Fruit fly (Drosophila melanogaster) whole organism, larva: Measurements from ENCODE around the gene pim.

Experiments
- noc ChIP-seq: fragments of 200-800 bp; sonication (Bioruptor generic); optimal IDR thresholded peaks from 3 replicates; lab custom pipeline; 2019; ENCODE audit warnings: missing biosample characterization, mild to moderate bottlenecking, missing genetic modification characterization, moderate library complexity

The pim gene

DNA sequence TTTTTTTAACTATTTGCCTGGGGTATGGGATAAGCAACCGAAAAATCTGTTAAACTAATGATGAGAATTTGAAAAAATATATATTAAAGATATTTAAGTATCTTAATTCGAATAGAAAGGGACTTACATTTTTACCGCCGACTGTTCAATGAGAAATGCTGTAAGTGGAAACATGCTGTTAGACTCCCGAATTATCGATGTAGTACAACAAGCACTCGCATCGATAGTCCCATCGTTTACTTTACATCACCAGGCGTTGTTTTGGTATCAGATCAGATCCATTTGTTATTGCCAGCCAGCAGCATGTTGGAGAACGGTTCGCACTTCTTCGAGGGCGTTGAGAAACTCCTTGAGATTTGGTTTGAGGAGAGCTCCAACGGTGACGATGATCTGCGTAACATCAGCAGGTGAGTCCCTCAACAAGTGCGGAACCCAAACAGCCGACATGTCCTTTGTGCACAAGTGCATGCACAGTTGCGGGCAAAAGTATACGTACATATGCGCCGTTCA is 23.5 kb upstream of the pim start, which contains the start of gene SamDC:
TSS of gene SamDC (plus strand) at position 246 of the 510 bp plus-strand sequence.
- no peak for TF ChIP-seq noc (tag; lab: Kevin White, UChicago)

DNA sequence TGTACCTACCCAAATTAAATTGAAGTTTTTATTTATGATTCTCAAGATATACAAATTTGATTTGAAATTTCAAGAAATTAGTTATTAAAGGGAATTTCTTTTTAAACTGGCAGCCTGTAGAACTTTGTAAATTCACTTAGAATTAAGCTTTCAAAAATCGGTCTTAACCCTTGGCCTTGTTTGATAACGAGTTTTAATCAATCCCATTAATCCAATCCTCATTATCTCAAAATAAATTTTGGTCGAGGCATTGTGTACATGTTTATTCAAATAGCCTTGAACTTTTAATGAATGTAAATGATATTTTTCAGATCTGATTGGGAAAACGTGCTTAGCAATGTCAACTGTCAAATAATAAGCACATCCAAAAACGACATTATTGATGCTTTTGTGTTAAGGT is 22.9 kb upstream of the pim start:
- TF ChIP-seq noc (tag; lab: Kevin White, UChicago): no peak

DNA sequence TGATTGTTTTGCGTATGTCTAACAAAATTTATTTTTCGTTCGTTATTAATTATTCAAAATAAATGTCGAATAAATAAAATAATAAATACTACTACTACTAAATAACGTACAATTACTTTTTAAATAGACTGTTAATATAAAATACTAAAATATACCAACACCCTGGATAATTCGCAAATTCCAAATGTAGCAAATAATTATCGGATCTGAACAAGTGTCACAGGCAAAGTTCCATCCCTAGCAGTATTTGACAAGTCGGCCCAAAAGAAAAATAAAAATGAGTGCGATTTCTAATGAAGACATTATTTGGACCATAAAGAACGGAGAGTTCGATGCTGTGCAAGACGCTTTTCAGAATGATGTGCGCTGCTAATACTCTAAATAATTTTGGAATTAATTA is 21.4 kb upstream of the pim start, which contains the start of gene CG31715:
TSS of gene CG31715 (plus strand) at position 212 of the 400 bp plus-strand sequence.
- peak; percentile 14 for TF ChIP-seq noc (tag; lab: Kevin White, UChicago)

DNA sequence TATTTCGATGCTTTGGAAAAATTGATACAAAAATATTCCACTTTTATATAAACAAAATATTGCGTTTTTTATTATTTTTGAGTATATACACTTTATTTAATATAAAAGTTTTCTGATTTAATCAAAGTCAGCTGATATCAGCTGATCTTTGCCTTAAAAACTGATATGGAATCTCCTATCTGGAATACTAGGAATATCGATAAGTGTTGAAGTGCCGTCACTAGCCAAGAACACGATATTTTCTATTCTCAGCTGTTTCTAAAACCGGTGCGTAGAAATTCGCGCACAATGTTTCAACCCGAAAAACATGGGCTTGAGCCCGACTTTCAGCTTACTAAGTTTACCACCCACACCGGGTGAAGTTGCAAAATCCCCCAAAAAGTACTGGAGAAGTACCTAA is 20.3 kb upstream of the pim start, which contains the start of gene Sps2:
TSS of gene Sps2 (plus strand) at position 124 of the 400 bp plus-strand sequence.
- TF ChIP-seq noc (tag; lab: Kevin White, UChicago): no peak

DNA sequence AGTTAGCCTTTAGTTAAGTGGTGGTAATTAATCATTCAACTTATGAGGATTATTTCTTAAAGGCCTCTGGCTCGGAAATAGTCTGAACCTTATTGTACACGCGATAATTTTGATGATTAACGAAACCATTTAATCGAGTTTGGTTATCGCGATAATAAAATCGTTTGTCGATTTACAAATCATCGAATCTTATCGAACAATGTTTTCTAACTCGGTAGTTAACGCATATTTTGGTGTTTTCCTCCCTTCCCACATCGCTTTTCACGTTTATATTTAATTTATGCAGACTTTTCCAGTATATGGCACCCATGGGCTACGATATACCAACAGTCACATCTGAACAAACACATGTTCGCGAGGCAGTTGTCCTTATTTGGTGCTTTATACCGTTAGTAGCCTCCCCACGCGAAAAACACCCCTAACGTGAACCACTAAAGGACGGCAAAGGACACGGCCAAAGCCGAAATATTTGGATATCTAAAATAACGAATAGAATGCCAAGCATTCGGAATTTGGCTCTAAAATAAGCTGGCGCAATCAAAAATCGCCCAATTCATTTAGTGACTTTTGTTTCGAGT is 18.7 kb upstream of the pim start, which contains the start of gene Frmd5:
TSS of gene Frmd5 (plus strand) at position 414 of the 578 bp plus-strand sequence.
- TF ChIP-seq noc (tag; lab: Kevin White, UChicago): no peak

DNA sequence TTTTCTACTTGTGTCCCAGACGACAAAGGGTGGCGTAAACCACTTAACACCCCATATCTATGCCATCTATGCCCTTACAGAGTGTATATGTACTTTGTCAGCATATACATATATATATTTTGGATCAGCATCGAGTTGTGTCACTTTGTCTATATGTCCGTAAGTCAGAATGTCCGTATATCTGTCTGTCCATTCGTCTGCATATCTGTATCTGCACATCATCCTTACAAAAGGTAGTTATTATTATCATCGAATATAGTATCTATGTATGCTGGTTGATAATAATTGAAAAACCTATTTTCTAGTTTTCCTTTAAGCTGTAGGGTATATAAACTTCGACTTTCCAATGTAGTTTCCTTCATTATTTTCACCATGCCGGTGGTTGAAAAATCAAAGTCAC is 11.7 kb upstream of the pim start:
- TF ChIP-seq noc (tag; lab: Kevin White, UChicago): no peak

DNA sequence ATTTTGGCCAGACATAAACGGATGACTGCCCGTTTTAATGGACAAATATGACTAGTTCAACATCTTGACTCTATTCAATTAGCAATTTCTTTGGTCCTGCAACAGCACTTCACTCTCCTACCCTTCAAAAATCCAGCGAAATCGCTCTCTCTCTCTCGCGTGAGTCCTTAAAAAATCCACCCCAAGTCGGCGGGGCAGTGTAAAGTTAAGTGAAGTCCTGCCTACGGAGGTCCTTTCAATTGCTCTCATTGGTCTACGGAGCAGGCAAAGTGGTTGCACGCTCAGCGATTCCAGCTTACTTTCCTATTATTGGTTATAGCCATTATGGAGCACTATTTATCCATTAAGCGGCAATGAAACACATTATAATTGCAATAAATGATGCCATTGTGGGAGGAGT is 8.9 kb upstream of the pim start, which contains the start of gene CG34367:
TSS of gene CG34367 (minus strand) at position 35 of the 400 bp plus-strand sequence.
- TF ChIP-seq noc (tag; lab: Kevin White, UChicago): no peak

DNA sequence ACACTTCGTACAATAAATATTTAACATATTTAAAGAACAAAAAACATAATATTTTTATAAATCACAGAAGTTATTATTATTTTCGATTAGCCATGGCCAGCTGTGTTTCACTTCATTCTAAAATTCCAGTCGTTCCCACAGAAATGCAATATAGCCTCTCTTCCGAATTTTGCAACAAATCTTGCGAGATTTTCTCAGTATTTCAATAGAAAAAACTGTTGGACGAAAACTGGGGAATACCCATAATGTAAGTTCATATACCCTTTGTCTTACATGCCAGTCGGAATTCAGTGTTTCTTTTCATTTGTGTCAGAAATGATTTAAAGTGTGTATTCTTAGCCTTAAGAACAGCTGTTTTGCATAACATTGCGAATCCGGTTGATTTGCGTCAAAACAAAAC is 6.3 kb upstream of the pim start, which contains the start of the genes CtsL4 and ClpP:
TSS of gene CtsL4 (minus strand) at position 90 of the 400 bp plus-strand sequence.
TSS of gene ClpP (plus strand) at position 288 of the 400 bp plus-strand sequence.
- no peak for TF ChIP-seq noc (tag; lab: Kevin White, UChicago)

DNA sequence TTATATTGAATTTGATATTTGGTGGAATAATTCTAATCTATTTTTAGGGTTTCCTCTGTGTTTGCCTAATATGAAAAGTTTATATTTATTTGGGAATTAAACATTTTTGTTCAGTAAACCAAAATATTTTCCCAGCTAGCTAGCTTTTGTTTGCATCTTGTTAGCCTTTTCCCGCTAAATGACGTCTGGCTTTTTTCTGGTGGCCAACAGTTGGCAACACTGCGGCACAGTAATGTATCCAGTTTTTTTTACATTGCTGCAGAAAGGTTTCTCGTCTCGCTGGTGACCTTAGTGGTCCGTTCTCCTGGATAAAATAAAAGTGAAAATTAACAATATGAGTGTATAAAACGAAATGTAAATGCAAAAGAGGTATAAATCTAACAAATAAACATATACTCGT is 1.4 kb downstream of the pim start, which contains the start of gene lft:
TSS of gene lft (plus strand) at position 243 of the 400 bp plus-strand sequence.
- no peak for TF ChIP-seq noc (tag; lab: Kevin White, UChicago)

DNA sequence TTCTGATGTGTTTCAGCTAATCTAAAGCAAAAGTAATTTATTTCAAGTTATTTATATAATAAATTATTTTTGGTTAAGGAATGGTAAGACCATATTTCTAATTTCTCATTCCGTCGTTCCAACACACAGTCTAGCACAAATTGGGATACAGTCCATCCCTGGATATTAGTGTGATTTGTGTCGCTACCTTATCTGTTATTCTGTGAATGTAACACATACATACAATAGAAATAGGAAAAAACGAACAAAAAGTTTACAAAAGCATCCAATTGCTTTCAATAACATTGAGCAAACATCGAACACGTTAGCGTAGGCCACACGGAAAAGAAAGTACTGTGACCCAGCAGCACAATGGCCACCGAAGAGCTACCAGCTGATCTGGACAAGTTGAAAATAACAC is 3.7 kb downstream of the pim start, which contains the start of gene CG5056:
TSS of gene CG5056 (plus strand) at position 168 of the 400 bp plus-strand sequence.
- TF ChIP-seq noc (tag; lab: Kevin White, UChicago): no peak

DNA sequence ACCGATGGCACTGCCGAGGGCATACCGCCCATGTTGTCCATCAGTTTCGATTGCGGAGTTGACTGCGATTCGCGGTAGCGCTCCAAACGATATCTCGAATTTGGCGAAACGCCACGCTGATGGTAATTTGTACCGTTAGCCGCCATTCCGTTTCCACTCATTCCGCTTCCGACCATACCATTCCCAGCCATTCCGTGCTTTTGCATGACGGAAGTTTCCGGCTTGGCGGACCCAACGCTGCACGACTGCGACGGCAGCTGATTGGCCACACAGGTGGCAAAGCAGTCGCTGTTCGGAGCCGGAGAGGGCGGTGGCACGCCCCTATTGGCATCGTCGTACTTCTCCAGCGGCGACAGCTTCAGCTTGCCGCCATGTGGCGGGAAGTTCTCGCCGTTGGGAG is 9.5 kb downstream of the pim start:
- no peak for TF ChIP-seq noc (tag; lab: Kevin White, UChicago)

DNA sequence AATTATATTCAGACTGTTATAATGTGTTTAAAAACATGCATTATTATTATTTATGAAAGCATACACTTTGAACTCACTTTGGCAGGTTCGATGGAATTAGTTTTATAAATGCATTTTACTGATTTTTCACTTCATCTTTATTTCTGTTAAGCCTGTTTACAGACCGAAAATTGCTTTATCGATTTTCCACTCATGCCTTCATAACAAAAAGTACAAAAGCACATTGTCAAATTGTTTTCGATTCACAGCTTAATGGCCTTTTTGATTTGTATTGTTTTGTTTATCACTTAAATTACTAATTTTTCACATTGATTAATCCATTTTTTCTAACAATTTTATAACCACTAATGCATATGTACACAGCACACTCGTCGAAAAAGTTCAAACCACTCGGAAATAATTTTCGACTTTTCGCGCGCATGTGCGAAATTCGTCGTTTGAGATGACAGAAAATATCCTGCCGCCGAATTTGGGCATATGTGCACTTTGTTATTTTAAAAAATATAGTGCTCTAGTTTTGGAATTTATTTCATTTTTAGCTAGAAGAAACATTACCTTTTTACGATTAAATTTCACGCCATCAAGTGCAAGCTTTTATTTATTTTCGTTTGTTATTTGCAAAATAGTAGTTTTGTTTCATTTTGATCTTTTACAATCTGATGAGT is 10.9 kb downstream of the pim start, which contains the start of gene rho-5:
TSS of gene rho-5 (minus strand) at position 296 of the 665 bp plus-strand sequence.
- no peak for TF ChIP-seq noc (tag; lab: Kevin White, UChicago)

DNA sequence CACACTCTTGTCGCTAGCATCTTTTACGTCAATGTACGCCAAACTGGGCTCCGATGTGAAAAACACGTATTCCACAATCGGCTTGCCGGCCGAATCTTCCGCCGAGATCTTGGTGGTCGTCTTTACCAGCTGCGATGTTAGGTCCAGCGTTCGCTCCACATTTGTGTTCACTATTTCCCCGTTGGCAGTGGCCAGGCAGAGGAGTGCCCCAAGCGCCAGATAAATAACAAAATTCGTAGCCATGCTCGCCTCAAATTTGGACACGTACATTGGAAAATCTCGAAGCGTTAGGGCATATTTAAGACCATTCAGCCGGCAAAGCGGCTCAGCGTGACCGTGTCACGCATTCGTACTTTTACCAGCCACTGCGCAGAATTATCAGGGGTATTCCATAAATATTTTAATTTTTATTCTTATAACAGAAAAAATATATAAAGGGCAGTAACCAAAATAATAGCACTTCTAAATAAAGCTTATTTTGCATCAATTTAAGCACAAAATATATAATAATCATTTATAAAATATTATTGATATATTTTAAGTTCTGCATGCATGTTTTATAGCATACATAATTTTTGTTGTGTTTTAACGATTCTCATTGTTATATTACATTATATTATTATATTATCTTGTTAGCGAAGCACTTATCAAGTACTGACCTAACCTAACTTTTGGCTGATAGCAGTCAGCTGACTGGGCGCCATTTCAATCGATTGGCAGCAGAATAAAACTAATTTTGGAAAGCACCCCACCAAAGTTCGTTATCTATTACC is 12.9 kb downstream of the pim start, which contains the start of the genes CG33303 and dpr19:
TSS of gene CG33303 (minus strand) at position 294 of the 773 bp plus-strand sequence.
TSS of gene dpr19 (plus strand) at position 705 of the 773 bp plus-strand sequence.
- peak; percentile 11 for TF ChIP-seq noc (tag; lab: Kevin White, UChicago)

DNA sequence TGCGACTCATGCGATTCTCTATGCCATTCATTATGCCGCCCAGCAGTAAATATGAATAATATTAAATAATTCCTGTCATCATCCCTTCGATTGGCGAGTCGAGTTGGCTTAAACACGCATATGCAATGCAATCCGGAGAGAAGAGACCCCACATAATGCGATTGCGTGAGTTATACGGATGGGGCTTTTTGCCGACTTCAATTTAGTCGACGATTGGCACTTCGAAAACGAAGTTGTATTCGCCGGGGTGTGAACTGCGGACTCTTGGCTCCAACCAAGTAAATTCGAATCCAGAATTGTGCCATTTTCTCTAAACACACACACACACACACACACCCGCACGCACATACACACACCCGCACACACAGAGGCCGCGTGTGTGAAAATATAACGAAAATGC is 13.5 kb downstream of the pim start:
- TF ChIP-seq noc (tag; lab: Kevin White, UChicago): no peak

DNA sequence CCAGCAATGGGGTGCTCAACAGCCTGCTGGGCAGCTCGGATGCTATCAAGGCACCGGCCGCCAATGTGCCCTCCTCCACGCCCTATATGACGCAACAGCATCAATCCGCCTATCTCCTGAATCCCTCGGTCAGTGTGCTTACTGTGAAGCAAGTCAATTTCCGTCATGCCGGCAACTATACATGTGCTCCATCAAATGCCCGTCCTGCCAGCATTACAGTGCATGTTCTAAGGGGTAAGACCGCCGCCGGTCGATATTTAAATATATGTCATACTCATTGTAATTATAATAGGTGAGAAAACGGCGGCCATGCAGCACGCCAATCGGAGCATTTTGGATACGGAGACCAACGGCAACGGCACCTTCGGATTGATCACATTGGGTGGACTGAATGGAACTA is 15.8 kb downstream of the pim start:
- TF ChIP-seq noc (tag; lab: Kevin White, UChicago): no peak
